Worm (Caenorhabditis elegans): ENCODE measurements around the gene C07A12.2.
A peak's percentile ranks its signal among the peaks of the same experiment; 100 is the strongest.

DNA sequence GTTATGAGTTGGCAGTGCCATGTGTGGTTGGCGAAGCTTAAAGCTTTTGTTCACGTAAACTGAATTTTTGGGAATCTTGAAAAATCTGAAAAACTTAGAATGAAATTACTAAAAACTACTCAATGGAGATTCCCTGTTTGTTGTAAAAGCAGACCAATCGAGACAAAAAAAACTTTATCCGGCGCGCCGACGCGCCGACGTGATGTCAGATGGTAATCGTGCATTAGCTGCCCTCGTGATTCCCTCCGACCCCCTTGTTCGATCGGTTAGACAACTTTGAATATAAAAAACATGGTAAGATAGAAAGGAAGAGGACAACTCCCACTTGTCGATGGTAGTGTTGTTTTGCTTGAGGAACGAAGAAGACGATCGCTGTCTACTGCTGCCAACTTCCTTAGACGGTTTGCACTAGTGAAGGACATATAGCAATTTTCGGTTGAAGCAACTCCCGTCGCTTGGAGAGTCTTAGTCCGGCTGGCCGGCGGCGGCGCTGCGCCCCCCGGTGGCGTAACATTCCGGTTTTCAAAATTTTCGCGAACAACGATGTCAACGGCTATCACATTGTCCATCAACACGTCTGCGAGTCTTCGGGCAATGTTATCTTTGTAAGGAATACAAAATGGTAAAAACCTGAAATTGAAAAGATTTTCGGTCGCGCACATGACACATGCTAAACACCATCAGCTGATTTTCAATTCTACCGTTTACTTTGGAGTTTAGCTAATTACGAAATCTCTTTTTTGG lies 5.4 kb downstream of the C07A12.2 start, which contains the start of gene C07A12.18:
- TF ChIP-seq fkh-4 (tag; optimal IDR thresholded peaks at IDR 0.05; ENCODE audit: borderline replicate concordance) (no peak), unc-130 (tag; optimal IDR thresholded peaks at IDR 0.05) (no peak), lin-13 (GFP tag; optimal IDR thresholded peaks at IDR 0.05) (no peak), pax-3 (tag; optimal IDR thresholded peaks at IDR 0.05) (no peak), elt-3 (tag; optimal IDR thresholded peaks at IDR 0.05) (peak in 1 of 6 experiments; percentile 28), ceh-90 (tag; optimal IDR thresholded peaks at IDR 0.05) (no peak), blmp-1 (tag; optimal IDR thresholded peaks at IDR 0.05) (peak; percentile 41), tbx-2 (tag; optimal IDR thresholded peaks at IDR 0.05) (no peak), ztf-11 (tag; optimal IDR thresholded peaks at IDR 0.05) (no peak), sox-4 (tag; optimal IDR thresholded peaks at IDR 0.05) (no peak), unc-62 (GFP tag; optimal IDR thresholded peaks at IDR 0.05) (no peak)
